Fruit fly (Drosophila melanogaster): Measurements from ENCODE around the gene CG31076.
A peak's percentile ranks its signal among the peaks of the same experiment; 100 is the strongest.

The CG31076 gene

dm6 chr3R:26989802-26990509 is at the start of gene CG31076 (continued):
- TF ChIP-seq Hr39 (GFP tag; optimal IDR thresholded peaks at IDR 0.05) (peak; percentile 54), CG34406 (GFP tag; optimal IDR thresholded peaks at IDR 0.05) (peak; percentile 42), CG8632 (GFP tag; optimal IDR thresholded peaks at IDR 0.05) (peak; percentile 33), acj6 (GFP tag; optimal IDR thresholded peaks at IDR 0.05) (peak; percentile 24), CG10669 (GFP tag; optimal IDR thresholded peaks at IDR 0.05) (peak; percentile 64), achi (GFP tag; optimal IDR thresholded peaks at IDR 0.05) (peak; percentile 65), spab (GFP tag; optimal IDR thresholded peaks at IDR 0.05) (peak; percentile 47), CG8319 (GFP tag; optimal IDR thresholded peaks at IDR 0.05) (peak; percentile 45), CG16779 (tag; optimal IDR thresholded peaks at IDR 0.05) (peak; percentile 15)

dm6 chr3R:27033935-27034334 is 44.3 kb upstream of the CG31076 start:
- TF ChIP-seq Eip75B (GFP tag; optimal IDR thresholded peaks at IDR 0.05): no peak
- TF ChIP-seq CG34406 (GFP tag; optimal IDR thresholded peaks at IDR 0.05): peak; percentile 17
- TF ChIP-seq CG6276 (GFP tag; optimal IDR thresholded peaks at IDR 0.05): peak; percentile 51
- no peak for TF ChIP-seq CG8319 (GFP tag; optimal IDR thresholded peaks at IDR 0.05)
- TF ChIP-seq fkh (GFP tag; optimal IDR thresholded peaks at IDR 0.05): no peak
- TF ChIP-seq Hr4 (GFP tag; optimal IDR thresholded peaks at IDR 0.05): peak; percentile 23
- peak; percentile 68 for TF ChIP-seq Eip78C (GFP tag)
- peak; percentile 30; the same call in 1 of the 3 replicates for TF ChIP-seq CG6163 (GFP tag; IDR thresholded peaks at IDR 0.05)
- TF ChIP-seq CG9139 (GFP tag; optimal IDR thresholded peaks at IDR 0.05): no peak
- TF ChIP-seq salr (GFP tag; optimal IDR thresholded peaks at IDR 0.05): no peak
- no peak for TF ChIP-seq svp (GFP tag)
- TF ChIP-seq CG3032 (tag; optimal IDR thresholded peaks at IDR 0.05): no peak
- TF ChIP-seq CG11902 (GFP tag; optimal IDR thresholded peaks at IDR 0.05): no peak
- TF ChIP-seq OdsH (GFP tag; optimal IDR thresholded peaks at IDR 0.05): peak; percentile 2
- TF ChIP-seq CG15336 (GFP tag; IDR thresholded peaks at IDR 0.05): 0 out of 2 replicates have a peak, but pooled peaks have one; percentile 51
- TF ChIP-seq CG3919 (GFP tag; optimal IDR thresholded peaks at IDR 0.05): no peak
- peak; percentile 51 for TF ChIP-seq CG32006 (GFP tag; optimal IDR thresholded peaks at IDR 0.05)
- TF ChIP-seq Smox (GFP tag; optimal IDR thresholded peaks at IDR 0.05): no peak
- peak; percentile 51; the same call in 1 of the 3 replicates for TF ChIP-seq CG8119 (GFP tag; IDR thresholded peaks at IDR 0.05)
- no peak for TF ChIP-seq CG7368 (GFP tag; optimal IDR thresholded peaks at IDR 0.05)
- no peak for TF ChIP-seq CG6792 (GFP tag; optimal IDR thresholded peaks at IDR 0.05)
- TF ChIP-seq eg (GFP tag; IDR thresholded peaks at IDR 0.05): peak; percentile 41; the same call in 1 of the 3 replicates
- TF ChIP-seq CG10631 (GFP tag; optimal IDR thresholded peaks at IDR 0.05): no peak
- TF ChIP-seq topi (GFP tag; optimal IDR thresholded peaks at IDR 0.05): no peak
- no peak for TF ChIP-seq Ets21C (GFP tag; optimal IDR thresholded peaks at IDR 0.05)

- TF ChIP-seq CG8319 (GFP tag; optimal IDR thresholded peaks at IDR 0.05) (no peak), OdsH (GFP tag; optimal IDR thresholded peaks at IDR 0.05) (no peak), CG6854 (GFP tag; optimal IDR thresholded peaks at IDR 0.05) (no peak), acj6 (GFP tag; optimal IDR thresholded peaks at IDR 0.05) (no peak), esn (GFP tag; optimal IDR thresholded peaks at IDR 0.05) (no peak), CG6808 (GFP tag; optimal IDR thresholded peaks at IDR 0.05) (no peak), pdm3 (GFP tag; optimal IDR thresholded peaks at IDR 0.05) (no peak), CG6792 (GFP tag; optimal IDR thresholded peaks at IDR 0.05) (no peak), Smox (GFP tag; optimal IDR thresholded peaks at IDR 0.05) (no peak), lz (GFP tag; optimal IDR thresholded peaks at IDR 0.05) (no peak), CG31627 (GFP tag; optimal IDR thresholded peaks at IDR 0.05) (no peak), dsx (GFP tag; optimal IDR thresholded peaks at IDR 0.05; ENCODE audit: poor library complexity, severe bottlenecking) (no peak), CG32006 (GFP tag; optimal IDR thresholded peaks at IDR 0.05) (no peak)
Observed at dm6 chr3R:27026009-27026408, 36.4 kb upstream of the CG31076 start, which contains the start of gene CG6271. Gene CG6271 (minus strand): TSS chr3R:27026109.
